ENCODE assay signal across 1 worm cellular context in genomic region chrIII:8298216-8298920, ce11.
TF ChIP-seq lines count a peak whose summit lies in the region.

No protein-coding gene starts in this region.

TF ChIP-seq in whole organism, L4 larva, 104 proteins besides CTCF, POLR2A, EP300 and RAD21 (continued from another document):
- TF ChIP-seq unc-39 (tag; optimal IDR thresholded peaks at IDR 0.05; lab: Kevin White, UChicago): no peak
- no peak for TF ChIP-seq snpc-4 (tag; optimal IDR thresholded peaks at IDR 0.05; lab: Kevin White, UChicago)
- no peak for TF ChIP-seq tag-97 (GFP tag; IDR thresholded peaks at IDR 0.05; lab: Robert Waterston, UW)
- TF ChIP-seq Y5F2A.4 (GFP tag; optimal IDR thresholded peaks at IDR 0.05; lab: Kevin White, UChicago): no peak
- no peak for TF ChIP-seq ZK546.5 (tag; optimal IDR thresholded peaks at IDR 0.05; lab: Kevin White, UChicago)
- TF ChIP-seq aha-1 (tag; lab: Kevin White, UChicago): peak; percentile 88
- TF ChIP-seq hmg-1.1 (GFP tag; IDR thresholded peaks at IDR 0.05; lab: Robert Waterston, UW): no peak
- TF ChIP-seq nhr-6 (tag; optimal IDR thresholded peaks at IDR 0.05; lab: Kevin White, UChicago): no peak
- no peak for TF ChIP-seq lin-1 (GFP tag; IDR thresholded peaks at IDR 0.05; lab: Robert Waterston, UW)
- TF ChIP-seq ctbp-1 (GFP tag; IDR thresholded peaks at IDR 0.05; lab: Robert Waterston, UW): no peak
- no peak for TF ChIP-seq egl-43 (GFP tag; IDR thresholded peaks at IDR 0.05; lab: Robert Waterston, UW)
- no peak for TF ChIP-seq ceh-82 (tag; optimal IDR thresholded peaks at IDR 0.05; lab: Kevin White, UChicago)
- TF ChIP-seq unc-62 (GFP tag; optimal IDR thresholded peaks at IDR 0.05 in 1 of 2; lab: Kevin White, UChicago): peak in 1 of 2 experiments; percentile 54
- no peak for TF ChIP-seq unc-62 (tag; optimal IDR thresholded peaks at IDR 0.05; lab: Kevin White, UChicago)
- no peak for TF ChIP-seq unc-130 (GFP tag; optimal IDR thresholded peaks at IDR 0.05; lab: Kevin White, UChicago)
- no peak for TF ChIP-seq daf-16 (GFP tag; optimal IDR thresholded peaks at IDR 0.05; lab: Kevin White, UChicago)
- peak; percentile 36 for TF ChIP-seq daf-16 (tag; optimal IDR thresholded peaks at IDR 0.05; lab: Kevin White, UChicago)
- TF ChIP-seq hlh-11 (tag; optimal IDR thresholded peaks at IDR 0.05; lab: Kevin White, UChicago): peak; percentile 1
- TF ChIP-seq F49E8.2 (tag; optimal IDR thresholded peaks at IDR 0.05; lab: Kevin White, UChicago; ENCODE audit: borderline replicate concordance): no peak
- TF ChIP-seq pha-4 (GFP tag; IDR thresholded peaks at IDR 0.05; lab: Robert Waterston, UW): no peak
- TF ChIP-seq pha-4 (tag; optimal IDR thresholded peaks at IDR 0.05; lab: Kevin White, UChicago): no peak
